Fruit fly (Drosophila melanogaster): Measurements from ENCODE around the gene f.

f gene

DNA sequence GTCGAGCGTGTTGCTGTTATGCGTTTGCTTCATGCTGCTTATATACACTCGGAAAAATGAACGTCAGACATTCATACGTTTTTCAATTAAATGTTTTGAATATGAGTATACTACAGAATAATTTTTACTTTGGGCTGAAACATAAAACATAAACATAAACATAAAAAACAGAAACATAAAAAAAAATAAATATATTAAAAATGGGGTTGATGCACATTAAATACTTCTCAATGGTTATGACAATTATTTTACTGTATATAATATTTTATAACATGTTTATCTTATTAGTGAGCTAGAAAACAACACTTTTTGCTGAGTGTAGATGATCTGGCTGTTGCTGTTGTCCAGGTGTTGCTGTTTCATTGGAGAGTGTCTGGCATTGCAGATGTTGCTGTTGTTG lies 4.7 kb downstream of the f start (continued):
- no peak for TF ChIP-seq Poxn (GFP tag; IDR thresholded peaks at IDR 0.05)
- peak; percentile 14 for TF ChIP-seq CG14710 (tag; optimal IDR thresholded peaks at IDR 0.05)
- TF ChIP-seq gfzf (GFP tag; optimal IDR thresholded peaks at IDR 0.05): no peak
- no peak for TF ChIP-seq Atf3 (GFP tag; optimal IDR thresholded peaks at IDR 0.05)
- no peak for TF ChIP-seq ci (GFP tag; IDR thresholded peaks at IDR 0.05)
- TF ChIP-seq CG1024 (GFP tag; IDR thresholded peaks at IDR 0.05): no peak
- TF ChIP-seq NFAT (GFP tag; IDR thresholded peaks at IDR 0.05): no peak
- no peak for TF ChIP-seq rib (GFP tag; IDR thresholded peaks at IDR 0.05)
- TF ChIP-seq CG7271 (tag; optimal IDR thresholded peaks at IDR 0.05): no peak
- no peak for TF ChIP-seq CG9876 (GFP tag; optimal IDR thresholded peaks at IDR 0.05)
- no peak for TF ChIP-seq CG13775 (GFP tag; optimal IDR thresholded peaks at IDR 0.05)
- TF ChIP-seq CG1832 (GFP tag; optimal IDR thresholded peaks at IDR 0.05): no peak
- TF ChIP-seq twi (tag; optimal IDR thresholded peaks at IDR 0.05): no peak
- no peak for TF ChIP-seq CG15011 (GFP tag; optimal IDR thresholded peaks at IDR 0.05)
- no peak for TF ChIP-seq CG8089 (GFP tag; optimal IDR thresholded peaks at IDR 0.05)
- TF ChIP-seq fru (optimal IDR thresholded peaks at IDR 0.05): no peak
- TF ChIP-seq Drgx (GFP tag; IDR thresholded peaks at IDR 0.05): peak; percentile 65
- no peak for TF ChIP-seq E2f2 (GFP tag; IDR thresholded peaks at IDR 0.05)
- TF ChIP-seq CG9932 (GFP tag; IDR thresholded peaks at IDR 0.05): no peak
- no peak for TF ChIP-seq crp (GFP tag; optimal IDR thresholded peaks at IDR 0.05)
- no peak for TF ChIP-seq CG43689 (GFP tag; IDR thresholded peaks at IDR 0.05)
- TF ChIP-seq dmrt11E (tag; optimal IDR thresholded peaks at IDR 0.05): peak; percentile 28
- peak; percentile 35 for TF ChIP-seq CG12391 (tag; optimal IDR thresholded peaks at IDR 0.05)
- no peak for TF ChIP-seq CG1233 (GFP tag; optimal IDR thresholded peaks at IDR 0.05)
- peak; percentile 68 for TF ChIP-seq Sox102F (GFP tag; optimal IDR thresholded peaks at IDR 0.05)
- no peak for TF ChIP-seq run (tag; optimal IDR thresholded peaks at IDR 0.05)
- TF ChIP-seq Asciz (GFP tag; optimal IDR thresholded peaks at IDR 0.05): peak; percentile 13
- no peak for TF ChIP-seq so (GFP tag; IDR thresholded peaks at IDR 0.05)
- no peak for TF ChIP-seq prd (optimal IDR thresholded peaks at IDR 0.05)
- 0 out of 3 replicates have a peak, but pooled peaks have one; percentile 41 for TF ChIP-seq prd (GFP tag; IDR thresholded peaks at IDR 0.05)
- no peak for TF ChIP-seq CG7745 (tag; optimal IDR thresholded peaks at IDR 0.05)
- no peak for TF ChIP-seq CG3726 (GFP tag; IDR thresholded peaks at IDR 0.05)
- TF ChIP-seq D19B (GFP tag; optimal IDR thresholded peaks at IDR 0.05): no peak
- TF ChIP-seq CG18764 (GFP tag; optimal IDR thresholded peaks at IDR 0.05): no peak
- TF ChIP-seq Hr78 (GFP tag; optimal IDR thresholded peaks at IDR 0.05): no peak
- no peak for TF ChIP-seq CG15696 (tag; optimal IDR thresholded peaks at IDR 0.05)
- peak; percentile 27 for TF ChIP-seq az2 (GFP tag; optimal IDR thresholded peaks at IDR 0.05)
- no peak for TF ChIP-seq croc (GFP tag; conservative IDR thresholded peaks at IDR 0.05)
- TF ChIP-seq Vsx1 (GFP tag; optimal IDR thresholded peaks at IDR 0.05): no peak
- no peak for TF ChIP-seq dpn (GFP tag; optimal IDR thresholded peaks at IDR 0.05)
- TF ChIP-seq maf-S (GFP tag; optimal IDR thresholded peaks at IDR 0.05): no peak
- TF ChIP-seq Chrac-16 (GFP tag; optimal IDR thresholded peaks at IDR 0.05): no peak
- TF ChIP-seq Ptx1 (GFP tag; IDR thresholded peaks at IDR 0.05): peak; percentile 23; the same call in 1 of the 2 replicates
- no peak for TF ChIP-seq fu2 (GFP tag; optimal IDR thresholded peaks at IDR 0.05)
- TF ChIP-seq CG7928 (GFP tag; optimal IDR thresholded peaks at IDR 0.05): no peak
- TF ChIP-seq H15 (GFP tag; IDR thresholded peaks at IDR 0.05): no peak
- TF ChIP-seq CG13287 (GFP tag; IDR thresholded peaks at IDR 0.05; ENCODE audit: partially characterized antibody): no peak
- TF ChIP-seq fd64A (GFP tag; optimal IDR thresholded peaks at IDR 0.05): no peak
- no peak for TF ChIP-seq sd (tag; optimal IDR thresholded peaks at IDR 0.05)
- TF ChIP-seq lov (optimal IDR thresholded peaks at IDR 0.05): no peak
- no peak for TF ChIP-seq lov (GFP tag; IDR thresholded peaks at IDR 0.05)
- no peak for TF ChIP-seq disco-r (GFP tag; optimal IDR thresholded peaks at IDR 0.05)

Measured in whole organism, embryonic.